Worm (Caenorhabditis elegans) whole organism, young adult: Measurements from ENCODE around the gene R02F11.3.

Experiments used
- B0035.1 ChIP-seq: sonication (generic microtip); optimal IDR thresholded peaks from 2 replicates; lab custom pipeline; 2016; ENCODE audit warnings: missing genetic modification characterization, mild to moderate bottlenecking, missing compliant biosample characterization, missing genotype, missing genetic modification reagents
- C06A6.2 ChIP-seq: fragments of 200-800 bp; sonication (Bioruptor generic); conservative IDR thresholded peaks from 2 replicates; pipeline ENCODE4 v1.3.6; 2022; ENCODE audit warnings: missing genetic modification characterization, missing compliant biosample characterization
- C17E4.6 ChIP-seq: fragments of 200-800 bp; sonication (Bioruptor generic); IDR thresholded peaks from 2 replicates; pipeline ENCODE4 v1.3.6; 2022; ENCODE audit warnings: missing genetic modification reagents, missing genetic modification characterization, missing compliant biosample characterization
- F10E7.11 ChIP-seq: sonication (generic microtip); optimal IDR thresholded peaks from 2 replicates; lab custom pipeline; 2017; ENCODE audit warnings: mild to moderate bottlenecking, missing genetic modification characterization, moderate library complexity, missing compliant biosample characterization
- F49E8.2 ChIP-seq: sonication (generic microtip); optimal IDR thresholded peaks from 3 replicates; lab custom pipeline; 2017; ENCODE audit warnings: missing genetic modification characterization, mild to moderate bottlenecking, missing compliant biosample characterization, antibody characterized with exemption, moderate library complexity; ENCODE audit not compliant: insufficient read depth
- F57A8.1 ChIP-seq: fragments of 200-800 bp; sonication (Bioruptor generic); optimal IDR thresholded peaks from 2 replicates; lab custom pipeline; 2018; ENCODE audit warnings: mild to moderate bottlenecking, missing genetic modification characterization, moderate library complexity, missing compliant biosample characterization
- K11D2.4 ChIP-seq: fragments of 200-800 bp; sonication (Bioruptor generic); IDR thresholded peaks from 2 replicates; pipeline ENCODE4 v1.3.6; 2022; ENCODE audit warnings: missing genetic modification reagents, missing genetic modification characterization, missing compliant biosample characterization
- K12H6.12 ChIP-seq: fragments of 200-800 bp; sonication (Bioruptor generic); optimal IDR thresholded peaks from 2 replicates; lab custom pipeline; 2018; ENCODE audit warnings: mild to moderate bottlenecking, missing genetic modification characterization, missing compliant biosample characterization
- Y56A3A.18 ChIP-seq: fragments of 200-800 bp; sonication (Bioruptor generic); IDR thresholded peaks from 2 replicates; pipeline ENCODE4 v1.3.6; 2022; ENCODE audit warnings: missing genetic modification reagents, missing genetic modification characterization, missing compliant biosample characterization
- Y67H2A.10 ChIP-seq: fragments of 200-800 bp; sonication (Bioruptor generic); conservative IDR thresholded peaks from 2 replicates; pipeline ENCODE4 v1.3.6; 2022; ENCODE audit warnings: missing genetic modification reagents, missing genetic modification characterization, missing compliant biosample characterization
- Y95B8A.8 ChIP-seq: fragments of 200-800 bp; sonication (Bioruptor generic); IDR thresholded peaks from 2 replicates; pipeline ENCODE4 v1.3.6; 2022; ENCODE audit warnings: missing genetic modification reagents, missing genetic modification characterization, missing compliant biosample characterization
- aptf-3 ChIP-seq: fragments of 200-800 bp; sonication (Bioruptor generic); IDR thresholded peaks from 2 replicates; pipeline ENCODE4 v1.3.6; 2022; ENCODE audit warnings: missing genetic modification characterization, missing compliant biosample characterization
- atf-7 ChIP-seq: sonication (generic microtip); optimal IDR thresholded peaks from 2 replicates; lab custom pipeline; 2017; ENCODE audit warnings: mild to moderate bottlenecking, missing genetic modification characterization, missing compliant biosample characterization
- attf-6 ChIP-seq: fragments of 200-800 bp; sonication (Bioruptor generic); IDR thresholded peaks from 2 replicates; pipeline ENCODE4 v1.3.6; 2022; ENCODE audit warnings: missing genetic modification reagents, missing genetic modification characterization, missing compliant biosample characterization
- ceh-91 ChIP-seq: fragments of 200-800 bp; sonication (Bioruptor generic); IDR thresholded peaks from 2 replicates; pipeline ENCODE4 v1.3.6; 2022; ENCODE audit warnings: missing genetic modification reagents, missing genetic modification characterization, missing compliant biosample characterization
- chd-7 ChIP-seq: sonication (generic microtip); optimal IDR thresholded peaks from 2 replicates; lab custom pipeline; 2016; ENCODE audit warnings: mild to moderate bottlenecking, missing genetic modification characterization, moderate library complexity, missing compliant biosample characterization
- die-1 ChIP-seq: sonication (generic microtip); optimal IDR thresholded peaks from 2 replicates; lab custom pipeline; 2016; ENCODE audit warnings: missing genotype, mild to moderate bottlenecking, missing genetic modification characterization, missing compliant biosample characterization
- dox-1 ChIP-seq: fragments of 200-800 bp; sonication (Bioruptor generic); IDR thresholded peaks from 2 replicates; pipeline ENCODE4 v1.3.6; 2022; ENCODE audit warnings: missing genetic modification reagents, missing genetic modification characterization, missing compliant biosample characterization
- egl-18 ChIP-seq: fragments of 200-800 bp; sonication (Bioruptor generic); IDR thresholded peaks from 2 replicates; pipeline ENCODE4 v1.3.6; 2022; ENCODE audit warnings: missing genetic modification reagents, missing genetic modification characterization, missing compliant biosample characterization
- fkh-3 ChIP-seq: sonication (generic microtip); optimal IDR thresholded peaks from 2 replicates; lab custom pipeline; 2016; ENCODE audit warnings: mild to moderate bottlenecking, missing genetic modification characterization, missing compliant biosample characterization
- gei-17 ChIP-seq: fragments of 200-800 bp; sonication (Bioruptor generic); optimal IDR thresholded peaks from 2 replicates; lab custom pipeline; 2018; ENCODE audit warnings: mild to moderate bottlenecking, missing genetic modification characterization, missing compliant biosample characterization
- hlh-26 ChIP-seq: fragments of 200-800 bp; sonication (Bioruptor generic); conservative IDR thresholded peaks from 2 replicates; pipeline ENCODE4 v1.3.6; 2022; ENCODE audit warnings: missing genetic modification reagents, missing genetic modification characterization, missing compliant biosample characterization
- hmg-20 ChIP-seq: fragments of 200-800 bp; sonication (Bioruptor generic); IDR thresholded peaks from 2 replicates; pipeline ENCODE4 v1.3.6; 2022; ENCODE audit warnings: missing genetic modification reagents, missing genetic modification characterization, missing compliant biosample characterization
- hsf-1 ChIP-seq: fragments of 200-800 bp; sonication (Bioruptor generic); IDR thresholded peaks from 2 replicates; pipeline ENCODE4 v1.3.6; 2022; ENCODE audit warnings: missing genetic modification reagents, missing genetic modification characterization, missing compliant biosample characterization
- lin-35 ChIP-seq, 3 experiments: fragments of 150-350 bp in 2 of 3; sonication (generic microtip) in 1 of 3; optimal IDR thresholded peaks; 2 replicates each; lab custom pipeline; 2014 to 2018; ENCODE audit warnings: missing biosample characterization in 3 of 3, missing genetic modification characterization in 3 of 3, missing genetic modification reagents in 3 of 3
- lsl-1 ChIP-seq: fragments of 200-800 bp; sonication (Bioruptor generic); optimal IDR thresholded peaks from 2 replicates; lab custom pipeline; 2018; ENCODE audit warnings: mild to moderate bottlenecking, missing genetic modification characterization, moderate library complexity, missing compliant biosample characterization
- madf-8 ChIP-seq: fragments of 200-800 bp; sonication (Bioruptor generic); conservative IDR thresholded peaks from 2 replicates; pipeline ENCODE4 v1.3.6; 2022; ENCODE audit warnings: missing genetic modification reagents, missing genetic modification characterization, missing compliant biosample characterization
- mel-28 ChIP-seq: sonication (generic microtip); optimal IDR thresholded peaks from 2 replicates; lab custom pipeline; 2016; ENCODE audit warnings: borderline replicate concordance, mild to moderate bottlenecking, missing genetic modification characterization, missing compliant biosample characterization
- mes-4 ChIP-seq: sonication (generic microtip); optimal IDR thresholded peaks from 2 replicates; lab custom pipeline; 2016; ENCODE audit warnings: missing genotype, missing genetic modification characterization, missing compliant biosample characterization
- mxl-1 ChIP-seq: sonication (generic microtip); optimal IDR thresholded peaks from 2 replicates; lab custom pipeline; 2016; ENCODE audit warnings: missing genetic modification characterization, missing compliant biosample characterization
- nfya-1 ChIP-seq: sonication (generic microtip); optimal IDR thresholded peaks from 2 replicates; lab custom pipeline; 2017; ENCODE audit warnings: antibody characterized with exemption, missing compliant biosample characterization, missing genetic modification characterization, borderline replicate concordance; ENCODE audit not compliant: insufficient read depth
- nfyb-1 ChIP-seq: fragments of 200-800 bp; sonication (Bioruptor generic); IDR thresholded peaks from 2 replicates; pipeline ENCODE4 v1.3.6; 2022; ENCODE audit warnings: missing genetic modification reagents, missing genetic modification characterization, missing compliant biosample characterization
- nhr-179 ChIP-seq: sonication (generic microtip); optimal IDR thresholded peaks from 2 replicates; lab custom pipeline; 2016; ENCODE audit warnings: mild to moderate bottlenecking, missing genetic modification characterization, missing compliant biosample characterization
- nhr-90 ChIP-seq: sonication (generic microtip); optimal IDR thresholded peaks from 2 replicates; lab custom pipeline; 2016; ENCODE audit warnings: missing genotype, mild to moderate bottlenecking, missing genetic modification characterization, missing compliant biosample characterization
- repo-1 ChIP-seq: sonication (generic microtip); optimal IDR thresholded peaks from 2 replicates; lab custom pipeline; 2017; ENCODE audit warnings: mild to moderate bottlenecking, missing genetic modification characterization, missing compliant biosample characterization
- rpc-1 ChIP-seq, 2 experiments: fragments of 150-350 bp in 1 of 2; sonication (generic microtip) in 1 of 2; optimal IDR thresholded peaks; 2 replicates each; lab custom pipeline; 2014 to 2018; ENCODE audit warnings: missing biosample characterization in 1 of 2, missing genetic modification characterization in 1 of 2, missing genetic modification reagents in 1 of 2, missing genotype in 1 of 2
- snpc-3.4 ChIP-seq: sonication (generic microtip); optimal IDR thresholded peaks from 2 replicates; lab custom pipeline; 2017; ENCODE audit warnings: missing genetic modification characterization, mild to moderate bottlenecking, missing compliant biosample characterization, antibody characterized with exemption, moderate library complexity, missing genotype, missing genetic modification reagents
- tbp1 ChIP-seq: fragments of 200-800 bp; sonication (Bioruptor generic); optimal IDR thresholded peaks from 2 replicates; lab custom pipeline; 2018; ENCODE audit warnings: mild to moderate bottlenecking, missing genetic modification characterization, missing compliant biosample characterization
- tlf-1 ChIP-seq: fragments of 200-800 bp; sonication (Bioruptor generic); optimal IDR thresholded peaks from 2 replicates; lab custom pipeline; 2018; ENCODE audit warnings: mild to moderate bottlenecking, missing genetic modification characterization, missing compliant biosample characterization
- unc-130 ChIP-seq: sonication (generic microtip); optimal IDR thresholded peaks from 2 replicates; lab custom pipeline; 2016; ENCODE audit warnings: missing genetic modification reagents, missing genetic modification characterization, missing compliant biosample characterization
- zfh-2 ChIP-seq: fragments of 200-800 bp; sonication (Bioruptor generic); conservative IDR thresholded peaks from 2 replicates; pipeline ENCODE4 v1.3.6; 2022; ENCODE audit warnings: missing genetic modification reagents, missing genetic modification characterization, missing compliant biosample characterization
- ztf-22 ChIP-seq: fragments of 200-800 bp; sonication (Bioruptor generic); optimal IDR thresholded peaks from 2 replicates; lab custom pipeline; 2018; ENCODE audit warnings: mild to moderate bottlenecking, missing genetic modification characterization, moderate library complexity, missing compliant biosample characterization
- ztf-3 ChIP-seq: fragments of 200-800 bp; sonication (Bioruptor generic); optimal IDR thresholded peaks from 2 replicates; lab custom pipeline; 2018; ENCODE audit warnings: mild to moderate bottlenecking, missing genetic modification characterization, missing compliant biosample characterization
- ztf-6 ChIP-seq: fragments of 200-800 bp; sonication (Bioruptor generic); IDR thresholded peaks from 2 replicates; pipeline ENCODE4 v1.3.6; 2022; ENCODE audit warnings: missing genetic modification reagents, missing genetic modification characterization, missing compliant biosample characterization

R02F11.3 gene

DNA sequence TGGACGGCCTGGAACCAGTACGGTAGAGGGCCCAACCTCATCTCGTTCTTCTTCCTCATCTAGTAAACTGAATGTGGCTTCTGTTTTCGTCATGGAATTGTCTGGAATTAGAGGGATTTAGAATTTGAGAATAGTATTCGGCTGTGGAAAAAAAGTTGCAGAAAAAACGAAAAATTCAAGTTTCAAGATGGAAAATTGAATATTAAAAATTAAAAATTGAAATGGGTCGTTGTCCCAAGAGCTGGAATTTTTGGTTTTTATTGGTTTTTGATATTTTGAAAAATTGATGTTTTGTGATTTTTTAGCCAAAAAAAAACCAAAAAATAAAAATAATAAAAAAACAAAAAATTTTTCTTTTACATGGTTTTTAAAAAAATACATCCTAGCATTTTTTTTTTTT is at the start of gene R02F11.3:
R02F11.3 (minus strand) TSS at position 101 of the 400 bp plus-strand sequence.
- no peak for TF ChIP-seq attf-6 (GFP tag; lab: Robert Waterston, UW)
- TF ChIP-seq aptf-3 (GFP tag; lab: Robert Waterston, UW) = no peak
- no peak for TF ChIP-seq Y95B8A.8
- TF ChIP-seq C17E4.6 (GFP tag; lab: Robert Waterston, UW) = no peak
- TF ChIP-seq hsf-1 (GFP tag; lab: Robert Waterston, UW) = no peak
- no peak for TF ChIP-seq mes-4 (tag; lab: Kevin White, UChicago)
- no peak for TF ChIP-seq nfya-1
- TF ChIP-seq chd-7 (tag; lab: Kevin White, UChicago) = no peak
- TF ChIP-seq mxl-1 (tag; lab: Kevin White, UChicago) = no peak
- TF ChIP-seq hmg-20 (GFP tag; lab: Robert Waterston, UW) = no peak
- no peak for TF ChIP-seq F57A8.1
- no peak for TF ChIP-seq tlf-1 (GFP tag; lab: Kevin White, UChicago)
- TF ChIP-seq dox-1 (GFP tag; lab: Robert Waterston, UW) = no peak
- TF ChIP-seq C06A6.2 (GFP tag; lab: Robert Waterston, UW) = no peak
- TF ChIP-seq lsl-1 (GFP tag; lab: Kevin White, UChicago) = no peak
- TF ChIP-seq Y67H2A.10 (GFP tag; lab: Robert Waterston, UW) = no peak
- TF ChIP-seq K11D2.4 (GFP tag; lab: Robert Waterston, UW) = no peak
- TF ChIP-seq F49E8.2 (tag; lab: Kevin White, UChicago) = no peak
- no peak for TF ChIP-seq ztf-22 (GFP tag; lab: Kevin White, UChicago)
- no peak for TF ChIP-seq fkh-3 (tag; lab: Kevin White, UChicago)

DNA sequence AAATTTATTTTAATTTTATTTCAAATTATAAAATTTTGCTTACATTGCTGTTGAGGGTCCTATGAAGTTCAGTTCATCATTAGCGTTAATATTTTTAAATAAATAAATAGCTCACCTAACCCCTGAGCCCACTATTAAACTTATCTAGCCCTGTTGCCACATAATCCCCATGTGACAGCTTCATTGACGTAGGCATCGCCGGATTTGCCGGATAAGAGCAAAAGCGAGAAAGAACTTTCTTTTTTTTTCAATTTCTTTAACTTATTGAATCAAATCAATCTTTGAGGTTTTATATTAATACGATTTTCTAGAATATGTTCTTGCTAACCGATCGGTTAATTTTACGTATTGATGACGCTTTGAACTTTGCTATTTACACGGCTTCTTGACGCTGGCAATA is 46.2 kb upstream of the R02F11.3 start:
- no peak for TF ChIP-seq ceh-91 (GFP tag; lab: Robert Waterston, UW)
- no peak for TF ChIP-seq zfh-2 (GFP tag; lab: Robert Waterston, UW)
- TF ChIP-seq ztf-3 (GFP tag; lab: Kevin White, UChicago) = no peak
- TF ChIP-seq madf-8 (GFP tag; lab: Robert Waterston, UW) = no peak
- TF ChIP-seq egl-18 (GFP tag; lab: Robert Waterston, UW) = no peak
- TF ChIP-seq B0035.1 = no peak
- no peak for TF ChIP-seq gei-17 (GFP tag; lab: Kevin White, UChicago)
- no peak for TF ChIP-seq nhr-179 (tag; lab: Kevin White, UChicago)
- no peak for TF ChIP-seq nhr-90 (tag; lab: Kevin White, UChicago)
- no peak for TF ChIP-seq nfyb-1 (GFP tag; lab: Robert Waterston, UW)
- no peak for TF ChIP-seq rpc-1 (optimal IDR thresholded peaks at IDR 0.05; lab: Kevin White, UChicago)
- TF ChIP-seq rpc-1 (tag; optimal IDR thresholded peaks at IDR 0.05; lab: Kevin White, UChicago) = no peak
- no peak for TF ChIP-seq lin-35 (GFP tag; optimal IDR thresholded peaks at IDR 0.05; lab: Kevin White, UChicago)
- no peak for TF ChIP-seq snpc-3.4
- no peak for TF ChIP-seq K12H6.12 (tag; lab: Kevin White, UChicago)
- no peak for TF ChIP-seq F10E7.11 (tag; lab: Kevin White, UChicago)
- no peak for TF ChIP-seq nfya-1
- TF ChIP-seq tbp1 (GFP tag; lab: Kevin White, UChicago) = no peak
- TF ChIP-seq unc-130 (GFP tag; lab: Kevin White, UChicago) = no peak

ce11 chrV:4851138-4851537 is 45.4 kb upstream of the R02F11.3 start, which contains the start of gene nex-4:
Gene nex-4 (plus strand): TSS chrV:4851438.
- TF ChIP-seq hmg-20 (GFP tag; lab: Robert Waterston, UW) (no peak), hlh-26 (GFP tag; lab: Robert Waterston, UW) (no peak), rpc-1 (optimal IDR thresholded peaks at IDR 0.05; lab: Kevin White, UChicago) (no peak), rpc-1 (tag; optimal IDR thresholded peaks at IDR 0.05; lab: Kevin White, UChicago) (no peak), repo-1 (tag; lab: Kevin White, UChicago) (no peak), ztf-6 (GFP tag; lab: Robert Waterston, UW) (no peak), mes-4 (tag; lab: Kevin White, UChicago) (no peak), Y56A3A.18 (GFP tag; lab: Robert Waterston, UW) (no peak), K11D2.4 (GFP tag; lab: Robert Waterston, UW) (no peak), chd-7 (tag; lab: Kevin White, UChicago) (no peak), atf-7 (tag; lab: Kevin White, UChicago) (no peak), die-1 (tag; lab: Kevin White, UChicago) (no peak), mel-28 (tag; lab: Kevin White, UChicago) (no peak), tlf-1 (GFP tag; lab: Kevin White, UChicago) (no peak), gei-17 (GFP tag; lab: Kevin White, UChicago) (no peak)
